Fruit fly (Drosophila melanogaster) S2 (cell line): ENCODE data around the gene chinmo.

ENCODE experiments used
- CG8478 ChIP-seq: fragments of >200 bp; optimal IDR thresholded peaks from 2 replicates; lab custom pipeline; 2018
- CTCF ChIP-seq, 2 experiments: fragments of >200 bp; optimal IDR thresholded peaks; 2 replicates each; lab custom pipeline; 2018

The chinmo gene

DNA sequence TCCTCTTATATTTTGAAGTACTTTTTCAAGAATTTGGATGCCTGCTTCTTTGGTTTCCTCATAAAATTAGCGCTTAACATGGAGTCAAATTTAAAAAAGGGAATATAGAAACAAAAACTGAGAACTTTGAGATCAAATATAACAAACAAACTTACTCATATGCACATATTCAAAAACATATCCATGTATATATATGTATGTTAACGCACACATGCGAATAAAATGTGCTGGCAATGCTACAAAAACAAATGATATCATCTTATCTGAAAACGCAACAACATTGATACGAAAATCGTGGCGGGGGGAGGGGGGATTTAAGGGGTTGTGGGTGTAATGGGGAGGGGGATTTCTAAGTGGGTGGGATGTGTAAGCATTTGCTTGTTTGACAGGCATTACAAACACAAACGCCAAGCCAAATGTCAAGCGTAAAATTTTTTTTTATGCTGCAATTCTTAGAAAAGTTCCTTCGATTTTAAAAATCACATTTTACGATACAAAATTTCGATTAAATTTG, 3.0 kb upstream of the chinmo start:
- TF ChIP-seq CG8478 (lab: Kevin White, UChicago) (no peak), CTCF (optimal IDR thresholded peaks at IDR 0.05; lab: Kevin White, UChicago) (no peak)

dm6 chr2L:1648677-1649078, 2.4 kb upstream of the chinmo start:
- TF ChIP-seq CTCF (optimal IDR thresholded peaks at IDR 0.05; lab: Kevin White, UChicago) (no peak), CG8478 (lab: Kevin White, UChicago) (no peak)

DNA sequence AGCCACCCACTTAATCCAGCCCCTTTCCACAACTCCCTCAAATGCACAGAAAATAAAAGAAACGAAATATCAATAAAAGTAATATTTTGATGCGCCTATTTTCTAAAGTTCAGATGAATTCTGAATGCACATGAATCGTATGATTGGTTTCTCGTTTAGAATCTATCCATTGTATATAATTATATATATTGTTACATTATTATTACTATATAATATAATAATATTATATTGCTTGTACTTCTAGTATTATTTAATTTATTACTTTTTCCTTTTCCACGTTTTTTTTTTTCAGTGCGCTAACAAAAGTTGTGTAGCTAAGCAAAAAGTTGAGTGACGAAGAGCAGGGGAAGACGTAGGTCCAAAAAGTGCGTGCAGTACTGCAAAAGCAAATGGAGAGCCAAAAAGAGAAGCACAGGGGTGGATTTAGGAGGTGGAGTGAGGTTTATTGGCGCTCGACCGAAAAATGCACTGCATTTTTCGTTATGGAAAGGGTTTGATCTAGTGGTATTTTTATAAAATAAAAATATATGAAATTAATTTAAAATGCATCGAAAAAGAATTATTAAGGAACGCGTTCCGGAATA, 1.7 kb upstream of the chinmo start:
- TF ChIP-seq CG8478 (lab: Kevin White, UChicago), result no peak
- TF ChIP-seq CTCF (optimal IDR thresholded peaks at IDR 0.05; lab: Kevin White, UChicago), result no peak

DNA sequence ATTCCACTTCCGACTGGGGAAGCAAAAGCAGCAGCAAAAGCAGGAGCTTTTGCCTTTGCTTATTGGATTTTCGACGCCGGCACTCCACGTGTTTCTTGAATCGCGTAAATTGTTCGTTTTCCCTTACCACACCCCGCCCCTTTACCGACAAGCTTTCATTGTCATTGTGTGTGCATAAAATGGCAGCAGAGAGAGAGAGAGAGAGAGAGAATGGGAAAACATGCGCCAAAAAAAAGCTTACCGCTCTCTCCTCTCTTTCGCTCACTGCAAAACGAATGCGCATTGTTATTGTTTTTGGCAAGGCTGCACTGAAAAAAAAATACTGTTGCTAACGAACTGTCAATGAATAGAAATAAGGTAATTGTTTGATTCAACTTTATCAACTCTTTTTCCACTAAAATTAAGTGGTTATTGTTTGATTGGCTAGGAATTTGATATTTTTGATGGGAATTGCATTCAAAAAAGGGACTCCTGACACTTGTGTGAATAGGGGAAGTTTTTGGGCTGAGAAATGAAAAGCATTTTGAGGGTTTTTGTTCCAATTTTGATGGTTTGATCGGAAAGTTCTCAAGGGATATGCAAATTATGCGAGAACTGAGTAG, 1.1 kb upstream of the chinmo start:
- TF ChIP-seq CTCF (optimal IDR thresholded peaks at IDR 0.05; lab: Kevin White, UChicago), result no peak
- TF ChIP-seq CG8478 (lab: Kevin White, UChicago), result no peak

DNA sequence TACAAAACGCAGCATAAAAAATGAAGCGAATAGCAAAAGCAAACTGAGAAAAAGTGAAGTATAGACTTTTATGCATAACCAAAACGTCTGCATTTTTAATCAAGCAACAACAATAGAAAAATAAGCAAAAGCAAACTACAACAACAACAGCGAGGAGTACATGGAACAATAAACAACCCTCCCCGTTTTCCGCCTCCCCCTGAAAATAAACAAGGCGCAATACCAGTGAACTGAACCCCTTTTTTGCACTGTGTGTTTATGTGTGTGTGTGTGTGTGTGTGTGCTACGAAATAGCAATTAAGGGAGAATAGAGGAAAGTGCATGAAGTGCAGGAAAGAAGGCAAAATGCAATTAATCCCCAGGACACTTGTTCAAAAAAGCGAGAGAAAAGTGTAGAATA, 831 bp downstream of the chinmo start:
- no peak for TF ChIP-seq CG8478 (lab: Kevin White, UChicago)
- TF ChIP-seq CTCF (optimal IDR thresholded peaks at IDR 0.05; lab: Kevin White, UChicago), result no peak

DNA sequence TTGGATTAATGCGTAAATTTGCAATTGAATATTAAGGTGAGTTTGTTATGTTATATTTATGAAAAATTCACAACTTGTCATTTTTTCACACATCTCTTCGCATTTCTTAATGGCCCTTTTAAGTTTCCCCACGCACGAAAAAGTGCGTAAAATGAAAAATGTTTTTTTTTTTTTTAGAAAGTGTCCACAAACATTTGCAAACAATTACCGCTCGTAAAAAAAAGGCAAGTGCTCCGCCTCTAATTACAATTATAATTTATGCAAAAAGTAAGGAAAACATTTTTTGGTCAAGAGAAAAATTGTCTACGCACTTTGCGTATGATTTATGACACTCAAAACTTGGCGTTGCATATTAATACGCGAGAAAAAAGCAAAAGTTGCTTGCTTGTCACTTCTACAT, 2.7 kb downstream of the chinmo start:
- TF ChIP-seq CTCF (optimal IDR thresholded peaks at IDR 0.05; lab: Kevin White, UChicago), result no peak
- TF ChIP-seq CG8478 (lab: Kevin White, UChicago), result no peak

DNA sequence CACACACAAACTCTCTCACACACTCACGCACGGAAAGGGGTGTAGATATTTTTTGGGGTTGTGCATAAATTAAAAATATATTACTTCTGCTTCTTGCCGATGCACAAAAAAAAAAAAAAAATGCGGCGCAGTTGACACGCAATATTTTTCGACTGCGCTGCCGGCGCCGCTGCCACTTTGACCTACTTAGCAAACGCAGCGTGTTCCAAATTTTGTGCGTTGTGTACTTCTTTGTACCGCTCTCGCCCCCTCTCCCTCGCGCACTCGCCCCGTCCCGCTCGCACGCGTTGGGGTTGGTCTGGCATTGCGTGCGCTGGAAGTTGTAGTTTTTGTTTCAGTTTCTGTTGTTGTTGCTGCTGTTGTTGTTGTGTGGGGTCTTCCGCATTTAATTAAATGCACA, 3.2 kb downstream of the chinmo start:
- TF ChIP-seq CTCF (optimal IDR thresholded peaks at IDR 0.05; lab: Kevin White, UChicago) (no peak), CG8478 (lab: Kevin White, UChicago) (no peak)

DNA sequence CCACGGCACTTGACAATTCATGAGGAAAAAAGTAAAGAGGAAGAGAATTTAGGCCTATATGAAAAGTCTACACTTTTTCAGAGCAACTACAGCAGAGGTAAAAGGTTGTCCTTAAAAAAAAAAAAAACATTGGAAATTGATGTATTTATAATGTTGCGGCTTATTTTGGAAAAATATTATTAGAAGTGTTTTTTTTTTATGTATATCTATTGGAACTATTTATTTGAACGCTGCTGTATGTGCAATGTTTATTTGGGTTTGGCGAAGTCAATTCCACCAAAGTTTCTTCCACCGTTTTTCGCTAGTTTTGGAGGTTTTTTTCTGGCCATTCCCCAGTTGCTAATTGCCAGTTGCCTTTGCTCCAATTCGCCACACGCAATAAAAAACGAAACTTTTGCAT, 4.8 kb downstream of the chinmo start:
- TF ChIP-seq CTCF (optimal IDR thresholded peaks at IDR 0.05; lab: Kevin White, UChicago), result no peak
- no peak for TF ChIP-seq CG8478 (lab: Kevin White, UChicago)

- TF ChIP-seq CTCF (optimal IDR thresholded peaks at IDR 0.05; lab: Kevin White, UChicago) (no peak), CG8478 (lab: Kevin White, UChicago) (no peak)
These were observed 5.9 kb downstream of the chinmo start for dm6 chr2L:1656835-1657541.

DNA sequence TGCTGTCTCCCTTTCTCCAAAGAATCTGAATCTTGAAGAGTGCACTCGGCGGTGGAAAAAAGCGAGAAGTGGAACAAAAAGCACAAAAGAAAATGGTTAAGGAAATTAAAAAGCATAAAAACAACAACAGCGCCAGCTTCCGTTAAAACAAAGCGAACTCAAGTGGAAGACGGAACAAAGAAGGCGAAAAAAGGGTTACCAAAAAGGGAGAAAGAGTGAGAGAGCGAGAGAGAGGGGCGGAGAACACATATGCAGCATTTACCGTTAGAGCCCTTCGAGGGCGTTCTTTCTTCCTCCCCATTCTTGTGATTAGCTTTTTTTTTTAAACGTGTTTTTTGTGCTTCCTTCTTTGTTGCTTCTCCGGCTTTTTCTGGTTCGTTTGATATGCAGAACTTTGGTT, 7.1 kb downstream of the chinmo start:
- TF ChIP-seq CG8478 (lab: Kevin White, UChicago), result no peak
- no peak for TF ChIP-seq CTCF (optimal IDR thresholded peaks at IDR 0.05; lab: Kevin White, UChicago)

DNA sequence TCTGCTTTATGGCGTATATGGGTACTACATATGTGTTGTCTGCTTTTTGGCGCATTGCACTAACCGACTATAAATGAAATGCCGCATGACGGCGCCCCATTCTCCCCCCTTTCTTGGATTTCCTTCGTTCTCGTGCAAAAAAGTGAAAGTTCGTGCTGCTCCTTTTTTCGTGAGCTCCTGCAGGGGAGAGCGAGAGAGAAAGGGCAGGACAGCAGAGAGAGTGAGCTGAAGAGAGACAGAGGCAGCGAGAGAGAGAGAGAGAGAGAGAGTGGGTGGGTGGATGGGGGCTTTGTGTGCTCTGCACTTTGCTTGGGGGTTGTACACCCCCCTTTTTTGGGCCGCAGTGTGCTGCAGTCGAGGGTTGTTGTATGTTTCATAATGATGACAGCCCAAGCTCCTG, 12.0 kb downstream of the chinmo start:
- TF ChIP-seq CTCF (optimal IDR thresholded peaks at IDR 0.05; lab: Kevin White, UChicago), result no peak
- TF ChIP-seq CG8478 (lab: Kevin White, UChicago), result no peak

- TF ChIP-seq CTCF (optimal IDR thresholded peaks at IDR 0.05; lab: Kevin White, UChicago), result no peak
- TF ChIP-seq CG8478 (lab: Kevin White, UChicago), result no peak
These were observed 14.8 kb downstream of the chinmo start for dm6 chr2L:1665879-1666278.

dm6 chr2L:1666789-1667188, 15.7 kb downstream of the chinmo start:
- TF ChIP-seq CTCF (optimal IDR thresholded peaks at IDR 0.05; lab: Kevin White, UChicago) (no peak), CG8478 (lab: Kevin White, UChicago) (no peak)

DNA sequence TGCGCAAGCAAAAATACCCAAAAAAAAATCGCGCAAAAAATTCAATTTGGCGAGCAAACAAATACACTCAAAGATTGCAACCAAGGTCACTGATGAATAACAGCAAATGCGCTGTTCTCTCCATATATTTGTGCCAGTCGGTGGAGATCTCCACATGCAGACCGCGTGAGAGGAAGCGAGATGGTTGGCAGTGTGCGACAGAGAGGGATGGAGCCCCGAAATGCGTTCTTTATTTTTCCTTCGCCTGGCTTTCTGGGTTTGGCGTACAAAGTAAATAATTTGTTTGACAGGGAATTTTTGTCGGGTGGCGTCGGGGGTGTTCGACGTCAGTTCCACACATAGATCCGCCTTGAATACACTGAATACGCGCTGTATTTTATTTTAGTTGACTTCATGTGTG, 16.4 kb downstream of the chinmo start:
- TF ChIP-seq CTCF (optimal IDR thresholded peaks at IDR 0.05; lab: Kevin White, UChicago) (no peak), CG8478 (lab: Kevin White, UChicago) (no peak)

DNA sequence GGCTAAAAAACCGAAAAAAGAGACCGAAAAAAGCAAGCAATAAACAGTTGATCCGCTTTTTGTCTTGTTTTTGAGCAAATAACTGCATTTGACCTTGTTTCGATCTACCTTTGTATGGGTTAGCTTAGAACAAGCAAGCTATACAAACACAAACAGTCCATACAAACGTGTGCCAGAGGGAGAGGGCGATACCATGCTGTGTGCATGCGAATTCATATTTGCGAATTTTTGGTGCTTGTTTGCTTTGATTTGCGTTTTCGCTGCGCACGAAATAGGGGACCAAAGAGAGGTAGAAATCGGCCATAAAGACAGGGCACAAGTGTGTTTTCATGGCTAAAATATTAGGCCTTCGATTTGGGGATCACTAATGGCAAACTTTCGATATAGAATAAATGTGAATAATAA, 17.6 kb downstream of the chinmo start:
- TF ChIP-seq CTCF (optimal IDR thresholded peaks at IDR 0.05; lab: Kevin White, UChicago) (no peak), CG8478 (lab: Kevin White, UChicago) (no peak)
